Fruit fly (Drosophila melanogaster): ENCODE results near the gene Remo.

Remo gene

DNA sequence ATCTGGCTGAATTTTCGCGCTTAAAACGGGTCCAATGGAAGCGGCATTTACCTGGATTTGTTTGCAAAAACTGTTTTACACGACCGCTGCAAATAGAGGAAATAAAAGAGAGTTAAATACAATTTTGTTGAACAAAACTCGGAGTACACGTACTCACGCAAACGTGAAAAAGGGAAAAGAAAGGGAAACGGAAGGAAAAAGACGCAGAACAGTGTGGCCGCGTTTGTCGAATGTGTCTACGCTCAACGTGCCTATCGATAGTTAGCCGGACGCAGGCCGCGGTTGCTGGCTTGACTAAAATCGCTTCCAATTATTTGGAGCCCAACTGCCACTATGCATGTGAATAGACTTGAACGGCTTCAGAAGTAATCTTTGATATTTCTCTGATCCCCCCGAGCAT is 49.6 kb downstream of the Remo start, which contains the start of gene RpS15Aa (continued):
- TF ChIP-seq ssp (GFP tag; IDR thresholded peaks at IDR 0.05) = peak; percentile 70
- TF ChIP-seq lbe (GFP tag; optimal IDR thresholded peaks at IDR 0.05) = no peak
- TF ChIP-seq sens (GFP tag) = peak; percentile 93
- TF ChIP-seq jumu (GFP tag; optimal IDR thresholded peaks at IDR 0.05) = peak; percentile 45
- peak; percentile 82 for TF ChIP-seq mirr (GFP tag; optimal IDR thresholded peaks at IDR 0.05)
- no peak for TF ChIP-seq Trl (optimal IDR thresholded peaks at IDR 0.05)
- peak; percentile 88 for TF ChIP-seq Trl (GFP tag; optimal IDR thresholded peaks at IDR 0.05)
- no peak for TF ChIP-seq klu (GFP tag; IDR thresholded peaks at IDR 0.05)
- peak; percentile 62 for TF ChIP-seq lmd (GFP tag; IDR thresholded peaks at IDR 0.05)
- peak; percentile 69 for TF ChIP-seq Hey (tag; optimal IDR thresholded peaks at IDR 0.05)
- no peak for TF ChIP-seq CG4854 (GFP tag; optimal IDR thresholded peaks at IDR 0.05)
- peak; percentile 82 for TF ChIP-seq CG3847 (GFP tag; IDR thresholded peaks at IDR 0.05)
- peak; percentile 66 for TF ChIP-seq tgo (GFP tag; IDR thresholded peaks at IDR 0.05)
- peak; percentile 59 for TF ChIP-seq sug (tag; optimal IDR thresholded peaks at IDR 0.05)
- peak; percentile 22 for TF ChIP-seq Ssrp (tag; optimal IDR thresholded peaks at IDR 0.05)
- peak; percentile 75 for TF ChIP-seq CG3726 (GFP tag; IDR thresholded peaks at IDR 0.05)
- peak; percentile 1 for TF ChIP-seq Dp (GFP tag; optimal IDR thresholded peaks at IDR 0.05)
- TF ChIP-seq CG4707 (GFP tag; optimal IDR thresholded peaks at IDR 0.05) = peak; percentile 66
- TF ChIP-seq insv (GFP tag; optimal IDR thresholded peaks at IDR 0.05) = peak in 1 of 2 experiments; percentile 55
- peak; percentile 53 for TF ChIP-seq ac (GFP tag; optimal IDR thresholded peaks at IDR 0.05)
- peak; percentile 12 for TF ChIP-seq oc (tag; optimal IDR thresholded peaks at IDR 0.05)
- peak; percentile 41 for TF ChIP-seq Sox100B (GFP tag; optimal IDR thresholded peaks at IDR 0.05)
- peak; percentile 99 for TF ChIP-seq Ets97D (GFP tag; optimal IDR thresholded peaks at IDR 0.05)
- peak; percentile 75 for TF ChIP-seq CG4328 (GFP tag; optimal IDR thresholded peaks at IDR 0.05)
- TF ChIP-seq dati (GFP tag; IDR thresholded peaks at IDR 0.05) = 0 out of 2 replicates have a peak, but pooled peaks have one; percentile 39
- TF ChIP-seq peb (GFP tag; IDR thresholded peaks at IDR 0.05) = no peak
- peak; percentile 14 for TF ChIP-seq CG10565 (GFP tag; optimal IDR thresholded peaks at IDR 0.05)
- peak; percentile 78 for TF ChIP-seq CG6272 (GFP tag; IDR thresholded peaks at IDR 0.05)
- TF ChIP-seq NfI (GFP tag; optimal IDR thresholded peaks at IDR 0.05) = peak; percentile 89
- TF ChIP-seq HmgZ (tag; optimal IDR thresholded peaks at IDR 0.05) = peak; percentile 57
- TF ChIP-seq CG33557 (GFP tag; optimal IDR thresholded peaks at IDR 0.05) = peak; percentile 24
- TF ChIP-seq grn (GFP tag; optimal IDR thresholded peaks at IDR 0.05) = peak; percentile 34
- peak; percentile 56 for TF ChIP-seq dimm (GFP tag; IDR thresholded peaks at IDR 0.05)
- peak; percentile 75 for TF ChIP-seq BEAF-32 (GFP tag; optimal IDR thresholded peaks at IDR 0.05)
- peak; percentile 71 for TF ChIP-seq ara (GFP tag; IDR thresholded peaks at IDR 0.05)
- peak; percentile 86 for TF ChIP-seq Meics (GFP tag; optimal IDR thresholded peaks at IDR 0.05)
- peak; percentile 33 for TF ChIP-seq az2 (GFP tag; optimal IDR thresholded peaks at IDR 0.05)
- peak; percentile 92 for TF ChIP-seq NC2β (GFP tag; optimal IDR thresholded peaks at IDR 0.05)
- no peak for TF ChIP-seq hkb (optimal IDR thresholded peaks at IDR 0.05)
- peak; percentile 70 for TF ChIP-seq hkb (GFP tag; IDR thresholded peaks at IDR 0.05)
- no peak for TF ChIP-seq Deaf1 (tag; optimal IDR thresholded peaks at IDR 0.05)
- peak; percentile 0 for TF ChIP-seq Bteb2 (GFP tag; optimal IDR thresholded peaks at IDR 0.05)
- peak; percentile 48 for TF ChIP-seq CoRest (tag; optimal IDR thresholded peaks at IDR 0.05)
- peak; percentile 90 for TF ChIP-seq CG9876 (GFP tag; optimal IDR thresholded peaks at IDR 0.05)
- peak; percentile 35 for TF ChIP-seq gcm2 (GFP tag; optimal IDR thresholded peaks at IDR 0.05)
- TF ChIP-seq Lhr (GFP tag; optimal IDR thresholded peaks at IDR 0.05) = peak; percentile 67
- peak; percentile 44 for TF ChIP-seq CG30403 (GFP tag; optimal IDR thresholded peaks at IDR 0.05)
- peak; percentile 55 for TF ChIP-seq CG13894 (tag; optimal IDR thresholded peaks at IDR 0.05)
- TF ChIP-seq Ada2b (GFP tag; IDR thresholded peaks at IDR 0.05) = no peak
- TF ChIP-seq Mad (GFP tag; optimal IDR thresholded peaks at IDR 0.05) = peak; percentile 81
- peak; percentile 68 for TF ChIP-seq Ptx1 (GFP tag; IDR thresholded peaks at IDR 0.05)
- peak; percentile 78 for TF ChIP-seq H15 (GFP tag; IDR thresholded peaks at IDR 0.05)
- peak; percentile 59 for TF ChIP-seq E2f1 (GFP tag; IDR thresholded peaks at IDR 0.05)
